Worm (Caenorhabditis elegans) whole organism, midembryonic: ENCODE measurements around the gene srd-8.

Experiments used
- T22C8.4 ChIP-seq: fragments of 200-800 bp; sonication (Bioruptor generic); IDR thresholded peaks from 2 replicates; pipeline ENCODE4 v1.3.6; 2022; ENCODE audit warnings: missing genetic modification characterization, missing compliant biosample characterization
- cog-1 ChIP-seq: sonication (generic microtip); optimal IDR thresholded peaks from 2 replicates; lab custom pipeline; 2016; ENCODE audit warnings: missing genetic modification characterization, missing compliant biosample characterization
- flt-1 ChIP-seq: fragments of 200-800 bp; sonication (Bioruptor generic); IDR thresholded peaks from 2 replicates; pipeline ENCODE4 v1.3.6; 2022; ENCODE audit warnings: missing genetic modification characterization, missing compliant biosample characterization
- klf-2 ChIP-seq: fragments of 200-800 bp; sonication (Bioruptor generic); conservative IDR thresholded peaks from 2 replicates; pipeline ENCODE4 v1.3.6; 2022; ENCODE audit warnings: missing genetic modification reagents, missing genetic modification characterization, missing compliant biosample characterization
- med-1 ChIP-seq: sonication (generic microtip); optimal IDR thresholded peaks from 2 replicates; lab custom pipeline; 2017; ENCODE audit warnings: missing genetic modification characterization, mild to moderate bottlenecking, missing compliant biosample characterization, antibody characterized with exemption, missing genetic modification reagents; ENCODE audit not compliant: insufficient read depth
- ref-1 ChIP-seq: fragments of 200-800 bp; sonication (Bioruptor generic); conservative IDR thresholded peaks from 2 replicates; pipeline ENCODE4 v1.3.6; 2022; ENCODE audit warnings: missing genetic modification reagents, missing genetic modification characterization, missing compliant biosample characterization
- tab-1 ChIP-seq: fragments of 200-800 bp; sonication (Bioruptor generic); IDR thresholded peaks from 2 replicates; pipeline ENCODE4 v1.3.6; 2022; ENCODE audit warnings: missing genetic modification characterization, missing compliant biosample characterization
- ztf-23 ChIP-seq: fragments of 200-800 bp; sonication (Bioruptor generic); IDR thresholded peaks from 2 replicates; pipeline ENCODE4 v1.3.6; 2022; ENCODE audit warnings: missing genetic modification reagents, missing genetic modification characterization, missing compliant biosample characterization
- ztf-29 ChIP-seq: fragments of 200-800 bp; sonication (Bioruptor generic); IDR thresholded peaks from 2 replicates; pipeline ENCODE4 v1.3.6; 2022; ENCODE audit warnings: missing genetic modification reagents, missing genetic modification characterization, missing compliant biosample characterization

Gene srd-8

ce11 chrIV:5657126-5657666, 11.8 kb upstream of the srd-8 start:
- TF ChIP-seq T22C8.4 (GFP tag; lab: Robert Waterston, UW): no peak
- peak; percentile 26 for TF ChIP-seq cog-1

DNA sequence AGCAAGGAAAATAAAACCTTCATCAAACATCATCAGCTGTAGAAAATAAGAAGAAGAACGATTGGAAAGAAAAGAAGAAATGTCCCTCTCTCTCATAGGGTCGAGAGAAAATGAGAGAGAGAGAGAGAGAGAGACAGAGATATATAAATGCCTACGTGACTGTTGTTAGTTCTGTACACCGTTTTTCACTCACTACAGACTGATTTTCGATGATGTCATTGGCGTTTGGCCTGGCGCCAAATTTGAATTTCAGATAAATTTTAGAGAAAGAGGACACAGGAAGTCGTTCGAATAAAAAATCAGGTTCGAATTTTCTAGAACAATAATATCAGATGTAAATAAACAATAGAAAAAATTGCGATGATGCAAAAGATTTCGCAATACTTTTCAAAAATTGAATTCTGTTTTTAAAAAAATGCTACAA, 10.6 kb upstream of the srd-8 start:
- TF ChIP-seq med-1: no peak
- no peak for TF ChIP-seq ref-1 (GFP tag; lab: Robert Waterston, UW)
- no peak for TF ChIP-seq cog-1
- TF ChIP-seq ztf-23: no peak
- no peak for TF ChIP-seq tab-1 (GFP tag; lab: Robert Waterston, UW)
- TF ChIP-seq T22C8.4 (GFP tag; lab: Robert Waterston, UW): no peak
- TF ChIP-seq ztf-29: no peak
- TF ChIP-seq klf-2 (GFP tag; lab: Robert Waterston, UW): no peak
- no peak for TF ChIP-seq flt-1

- TF ChIP-seq cog-1: no peak
- TF ChIP-seq ztf-29: no peak
- no peak for TF ChIP-seq ref-1 (GFP tag; lab: Robert Waterston, UW)
- TF ChIP-seq klf-2 (GFP tag; lab: Robert Waterston, UW): no peak
- no peak for TF ChIP-seq flt-1
- no peak for TF ChIP-seq tab-1 (GFP tag; lab: Robert Waterston, UW)
- TF ChIP-seq ztf-23: no peak
- TF ChIP-seq T22C8.4 (GFP tag; lab: Robert Waterston, UW): no peak
- TF ChIP-seq med-1: no peak
These were observed 9.3 kb upstream of the srd-8 start for ce11 chrIV:5654693-5655092.

DNA sequence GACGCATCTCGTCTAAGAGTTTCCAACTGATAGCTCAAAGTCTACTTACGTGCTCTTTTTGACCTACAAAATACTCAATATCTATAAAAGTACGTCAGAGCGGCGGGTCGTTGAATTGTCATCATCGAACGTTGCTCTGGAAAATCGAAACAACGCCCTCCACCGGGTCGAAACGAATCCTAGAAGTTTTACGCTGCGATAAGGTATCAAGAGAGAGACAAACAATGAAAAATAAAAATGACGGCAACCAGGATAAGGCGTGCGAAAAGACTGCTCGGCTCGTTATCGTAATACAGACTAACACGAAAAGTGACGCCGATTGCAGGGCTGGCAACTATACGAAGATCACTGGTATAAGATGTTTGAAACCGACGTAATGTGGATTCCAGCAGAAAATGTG, 8.8 kb upstream of the srd-8 start:
- no peak for TF ChIP-seq cog-1

DNA sequence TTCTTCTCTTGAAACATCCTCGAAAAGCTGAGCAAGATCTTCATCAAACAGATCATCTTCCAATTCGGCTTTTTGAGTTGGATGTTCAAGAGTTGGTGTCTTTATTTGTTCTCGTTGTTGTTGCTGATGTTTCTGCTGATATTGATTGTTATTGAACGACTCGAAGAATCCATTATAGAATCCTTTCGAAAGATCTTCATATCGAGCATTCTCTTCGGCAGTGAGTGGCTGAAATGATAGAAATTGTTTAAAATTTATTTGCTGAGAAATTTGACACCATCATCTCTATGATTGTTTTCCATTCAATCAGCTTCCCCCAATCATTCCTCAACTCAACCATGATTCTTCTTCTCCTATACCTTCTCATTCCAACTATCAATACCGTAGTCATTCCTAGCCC, 8.2 kb upstream of the srd-8 start, which contains the start of gene clec-178:
clec-178 (plus strand) TSS at position 301 of the 400 bp plus-strand sequence.
- TF ChIP-seq med-1 (no peak), ztf-29 (no peak), cog-1 (no peak), ztf-23 (no peak), T22C8.4 (GFP tag; lab: Robert Waterston, UW) (no peak), tab-1 (GFP tag; lab: Robert Waterston, UW) (no peak), flt-1 (no peak), ref-1 (GFP tag; lab: Robert Waterston, UW) (no peak)

DNA sequence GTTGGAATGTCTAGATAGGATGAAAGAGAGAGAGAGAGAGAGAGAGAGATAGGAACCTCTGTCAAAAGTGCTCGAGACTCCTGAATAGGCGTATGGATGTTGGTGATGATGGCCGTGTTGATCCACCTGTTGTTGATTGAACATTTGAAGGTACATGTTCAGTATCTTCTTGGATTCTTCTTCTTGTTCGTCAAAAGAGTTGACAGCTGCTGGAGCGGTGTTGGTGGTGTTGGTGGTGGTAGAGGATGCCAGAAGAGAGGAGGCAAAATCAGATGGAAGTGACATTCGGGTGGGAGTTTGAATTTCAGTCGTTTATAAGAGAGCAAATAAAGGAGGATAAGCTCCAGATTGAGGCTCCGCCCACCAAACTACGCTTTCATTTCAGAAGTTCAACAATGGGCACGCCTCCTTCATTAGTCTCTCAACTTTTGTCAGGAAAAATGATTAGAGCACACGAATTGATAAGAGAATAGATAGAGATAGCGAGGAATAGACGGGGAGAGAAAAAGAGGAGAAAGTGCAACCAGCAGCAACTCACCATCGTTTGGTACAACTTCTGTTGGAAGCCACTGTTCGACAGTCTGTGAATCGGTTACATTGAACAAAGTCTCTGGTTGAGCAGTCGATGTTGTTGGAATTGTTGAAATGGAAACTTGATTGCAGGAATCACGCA, 7.5 kb upstream of the srd-8 start:
- TF ChIP-seq cog-1 (no peak), T22C8.4 (GFP tag; lab: Robert Waterston, UW) (no peak)

ce11 chrIV:5650761-5651332, 5.4 kb upstream of the srd-8 start:
- TF ChIP-seq cog-1 (no peak), ztf-23 (no peak), flt-1 (no peak), ref-1 (GFP tag; lab: Robert Waterston, UW) (no peak), klf-2 (GFP tag; lab: Robert Waterston, UW) (no peak), tab-1 (GFP tag; lab: Robert Waterston, UW) (no peak), ztf-29 (no peak), T22C8.4 (GFP tag; lab: Robert Waterston, UW) (no peak), med-1 (no peak)

DNA sequence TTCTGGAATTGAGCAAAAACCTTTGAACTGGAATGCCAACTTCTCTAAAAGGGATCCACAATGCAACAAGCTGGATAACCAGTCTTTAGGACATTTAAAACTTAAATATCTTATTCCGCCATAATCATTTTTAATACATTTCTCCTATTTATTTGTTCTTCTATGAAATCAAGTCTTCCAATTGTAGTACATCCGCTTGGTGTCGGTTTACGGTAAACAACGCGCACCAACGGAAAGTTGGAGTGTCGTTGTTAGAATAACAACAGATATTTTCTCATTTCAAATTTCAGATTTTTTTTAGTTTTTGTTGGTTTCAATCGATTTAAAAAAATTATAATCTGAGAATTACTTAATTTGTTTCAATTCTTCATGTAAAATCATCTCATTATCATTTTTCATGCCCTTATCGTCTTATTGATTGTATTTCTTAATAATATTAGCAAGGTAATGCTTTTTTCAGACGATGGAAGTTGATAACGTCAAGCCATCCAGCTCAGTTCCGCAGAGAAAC, 3.7 kb upstream of the srd-8 start, which contains the start of gene csn-5:
csn-5 (plus strand) TSS at position 461 of the 511 bp plus-strand sequence.
- TF ChIP-seq ztf-29: no peak
- TF ChIP-seq tab-1 (GFP tag; lab: Robert Waterston, UW): no peak
- TF ChIP-seq ztf-23: no peak
- TF ChIP-seq T22C8.4 (GFP tag; lab: Robert Waterston, UW): no peak
- TF ChIP-seq flt-1: no peak
- TF ChIP-seq klf-2 (GFP tag; lab: Robert Waterston, UW): no peak
- no peak for TF ChIP-seq cog-1
- TF ChIP-seq ref-1 (GFP tag; lab: Robert Waterston, UW): no peak
- TF ChIP-seq med-1: no peak

DNA sequence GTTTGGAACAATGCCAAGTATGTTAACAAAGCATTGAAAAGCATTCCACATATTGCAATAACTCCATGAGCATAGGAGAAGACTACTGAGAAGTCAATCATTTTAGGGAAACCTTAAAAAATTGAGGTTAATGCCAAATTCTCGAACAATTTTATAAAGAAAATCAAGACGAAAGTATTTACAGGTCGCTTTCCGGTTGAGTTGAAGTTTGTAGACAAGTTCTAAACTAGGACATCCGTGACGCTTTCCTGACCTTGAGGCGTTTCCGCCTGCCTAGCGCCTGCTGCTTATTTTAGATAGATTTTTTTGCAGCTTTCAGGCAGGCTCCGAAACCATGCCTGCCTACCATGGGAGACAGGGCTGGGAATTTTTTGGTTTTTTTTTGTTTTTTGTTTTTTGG, 9.9 kb downstream of the srd-8 start, which contains the start of gene srd-13:
srd-13 (minus strand) TSS at position 101 of the 400 bp plus-strand sequence.
- TF ChIP-seq T22C8.4 (GFP tag; lab: Robert Waterston, UW) (no peak), med-1 (no peak), ref-1 (GFP tag; lab: Robert Waterston, UW) (no peak), cog-1 (no peak), ztf-23 (no peak), ztf-29 (no peak), klf-2 (GFP tag; lab: Robert Waterston, UW) (no peak), tab-1 (GFP tag; lab: Robert Waterston, UW) (no peak), flt-1 (no peak)

DNA sequence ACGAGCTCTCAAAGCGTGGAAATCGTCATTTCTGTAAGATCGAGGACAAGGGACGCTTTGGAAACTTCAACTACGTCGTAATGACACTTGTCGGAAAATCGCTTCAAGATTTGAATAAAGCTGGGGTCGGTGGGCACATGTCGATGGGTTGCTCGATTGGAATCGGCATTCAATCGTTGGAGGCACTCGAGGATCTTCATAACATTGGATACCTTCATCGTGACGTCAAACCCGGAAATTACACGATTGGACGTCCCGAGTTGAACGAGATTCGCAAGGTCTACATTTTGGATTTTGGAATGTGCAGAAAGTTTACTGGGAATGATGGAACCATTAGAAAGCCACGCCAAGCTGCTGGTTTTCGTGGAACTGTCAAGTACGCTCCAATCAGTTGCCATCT, 12.9 kb downstream of the srd-8 start:
- TF ChIP-seq ztf-29: no peak
- TF ChIP-seq flt-1: no peak
- no peak for TF ChIP-seq tab-1 (GFP tag; lab: Robert Waterston, UW)
- TF ChIP-seq ref-1 (GFP tag; lab: Robert Waterston, UW): no peak
- no peak for TF ChIP-seq med-1
- no peak for TF ChIP-seq T22C8.4 (GFP tag; lab: Robert Waterston, UW)
- no peak for TF ChIP-seq ztf-23
- no peak for TF ChIP-seq cog-1
- TF ChIP-seq klf-2 (GFP tag; lab: Robert Waterston, UW): no peak

ce11 chrIV:5631628-5632027, 13.8 kb downstream of the srd-8 start, which contains the start of gene ttbk-8.2:
Gene ttbk-8.2 (plus strand): TSS chrIV:5631928.
- no peak for TF ChIP-seq ref-1 (GFP tag; lab: Robert Waterston, UW)
- TF ChIP-seq cog-1: no peak
- no peak for TF ChIP-seq klf-2 (GFP tag; lab: Robert Waterston, UW)
- TF ChIP-seq ztf-29: no peak
- TF ChIP-seq flt-1: no peak
- TF ChIP-seq ztf-23: no peak
- TF ChIP-seq tab-1 (GFP tag; lab: Robert Waterston, UW): no peak
- no peak for TF ChIP-seq T22C8.4 (GFP tag; lab: Robert Waterston, UW)
- TF ChIP-seq med-1: no peak
